Worm (Caenorhabditis elegans) whole organism, young adult: Measurements from ENCODE around the gene srg-38.

Experiments
- dpl-1 ChIP-seq: fragments of 150-350 bp; optimal IDR thresholded peaks from 2 replicates; lab custom pipeline; 2014; ENCODE audit warnings: missing biosample characterization, missing genetic modification reagents, missing genetic modification characterization
- nhr-27 ChIP-seq: fragments of 200-800 bp; sonication (Bioruptor generic); optimal IDR thresholded peaks from 2 replicates; lab custom pipeline; 2018; ENCODE audit warnings: mild to moderate bottlenecking, missing genetic modification characterization, moderate library complexity, missing compliant biosample characterization

ce11 chrV:11157947-11158346 lies 2.5 kb upstream of the srg-38 start, which contains the start of gene srg-42:
- TF ChIP-seq nhr-27, result no peak
- no peak for TF ChIP-seq dpl-1 (GFP tag; lab: Kevin White, UChicago)
